Worm (Caenorhabditis elegans): Measurements from ENCODE around the gene M02D8.3.

DNA sequence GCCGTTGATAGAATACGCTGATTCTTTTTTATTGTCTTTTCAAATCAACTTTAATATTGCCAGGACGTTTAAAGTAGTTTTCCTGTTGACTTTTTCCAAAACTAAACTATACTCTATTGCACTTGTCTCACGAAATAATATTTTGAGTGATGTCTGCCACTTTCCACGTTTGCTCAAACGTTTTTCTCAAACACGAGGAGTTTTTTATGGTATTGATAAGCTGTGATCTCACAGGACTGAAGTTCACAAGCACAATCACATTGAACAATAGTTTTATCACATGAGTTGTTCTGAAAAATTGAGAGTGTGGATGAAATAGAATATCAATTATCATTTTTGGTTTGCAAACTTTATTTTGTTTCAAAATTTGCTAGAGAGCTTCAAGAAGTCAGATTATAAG is 16.9 kb downstream of the M02D8.3 start:
- TF ChIP-seq hlh-1 (tag; optimal IDR thresholded peaks at IDR 0.05) (no peak), ztf-11 (tag; optimal IDR thresholded peaks at IDR 0.05) (no peak), lsy-2 (tag; optimal IDR thresholded peaks at IDR 0.05) (no peak), lin-13 (tag; optimal IDR thresholded peaks at IDR 0.05) (no peak), nhr-76 (tag; optimal IDR thresholded peaks at IDR 0.05) (no peak), nhr-237 (tag; optimal IDR thresholded peaks at IDR 0.05) (no peak), mep-1 (tag; optimal IDR thresholded peaks at IDR 0.05) (no peak), snpc-4 (tag; optimal IDR thresholded peaks at IDR 0.05) (no peak)
